Fruit fly (Drosophila melanogaster): ENCODE data around the gene mtSSB.
A peak's percentile ranks its signal among the peaks of the same experiment; 100 is the strongest.

The mtSSB gene

DNA sequence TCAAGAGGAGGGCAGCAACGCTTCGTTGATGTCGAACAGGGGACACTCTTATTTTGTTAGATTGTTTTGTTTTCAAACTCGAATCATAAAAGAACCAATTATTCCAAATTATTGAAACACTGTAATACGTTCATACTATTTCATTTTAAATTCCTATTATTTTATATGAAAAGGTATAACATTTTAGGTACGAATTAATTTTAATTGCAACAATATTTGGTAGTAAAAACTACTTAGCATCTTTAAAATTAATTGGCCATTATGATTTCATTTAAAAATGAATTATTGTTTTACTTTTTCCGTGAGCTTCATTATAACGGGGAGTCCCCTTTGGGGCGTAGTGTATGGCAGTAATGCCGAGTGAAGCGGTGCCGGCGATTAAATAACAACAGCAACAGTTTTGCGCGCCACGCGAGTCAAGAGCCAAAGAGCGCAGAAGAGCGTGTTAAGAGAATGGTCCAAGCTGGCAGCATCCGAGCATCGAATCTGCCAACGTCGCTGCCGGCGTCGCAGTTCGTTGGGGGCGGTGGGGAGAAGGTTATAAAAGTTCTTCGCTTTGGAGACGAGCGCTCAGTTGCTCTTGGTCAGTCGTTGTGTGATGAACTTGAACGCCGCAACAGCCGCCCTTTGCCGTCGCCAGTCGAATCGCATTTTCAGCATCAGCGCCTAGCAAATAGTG is 47.3 kb downstream of the mtSSB start (continued):
- TF ChIP-seq Myb (GFP tag; optimal IDR thresholded peaks at IDR 0.05) (no peak), CG9817 (tag; optimal IDR thresholded peaks at IDR 0.05) (peak; percentile 31), phol (tag; optimal IDR thresholded peaks at IDR 0.05) (peak; percentile 40), zfh2 (GFP tag; optimal IDR thresholded peaks at IDR 0.05) (no peak), CG12942 (GFP tag; optimal IDR thresholded peaks at IDR 0.05) (no peak), Ets97D (GFP tag; optimal IDR thresholded peaks at IDR 0.05) (no peak), CTCF (GFP tag; optimal IDR thresholded peaks at IDR 0.05) (no peak), CG18011 (GFP tag; optimal IDR thresholded peaks at IDR 0.05) (no peak), Stat92E (GFP tag; optimal IDR thresholded peaks at IDR 0.05) (no peak), Nf-YA (GFP tag; IDR thresholded peaks at IDR 0.05) (no peak), CG17802 (tag; optimal IDR thresholded peaks at IDR 0.05) (no peak), NK7.1 (GFP tag; optimal IDR thresholded peaks at IDR 0.05) (no peak), pzg (GFP tag; optimal IDR thresholded peaks at IDR 0.05) (no peak), CG18619 (GFP tag; optimal IDR thresholded peaks at IDR 0.05) (no peak), oc (tag; optimal IDR thresholded peaks at IDR 0.05) (peak; percentile 21), Sry-δ (GFP tag; optimal IDR thresholded peaks at IDR 0.05) (no peak), cato (GFP tag; optimal IDR thresholded peaks at IDR 0.05; ENCODE audit: borderline replicate concordance) (no peak), chinmo (GFP tag; IDR thresholded peaks at IDR 0.05; ENCODE audit: partially characterized antibody) (peak; percentile 91; the same call in 2 of the 4 replicates), da (GFP tag; optimal IDR thresholded peaks at IDR 0.05) (no peak), Meics (GFP tag; optimal IDR thresholded peaks at IDR 0.05) (peak; percentile 64), dpn (GFP tag; optimal IDR thresholded peaks at IDR 0.05) (peak in 1 of 2 experiments; percentile 27), D19B (GFP tag; optimal IDR thresholded peaks at IDR 0.05) (no peak), Mad (GFP tag; optimal IDR thresholded peaks at IDR 0.05) (no peak), CG2712 (tag; optimal IDR thresholded peaks at IDR 0.05) (no peak), row (GFP tag; IDR thresholded peaks at IDR 0.05) (peak; percentile 67), crol (GFP tag; IDR thresholded peaks at IDR 0.05) (peak; percentile 75), Spps (tag; optimal IDR thresholded peaks at IDR 0.05) (no peak), trem (tag; optimal IDR thresholded peaks at IDR 0.05) (no peak), ems (GFP tag; optimal IDR thresholded peaks at IDR 0.05) (no peak), twi (tag; optimal IDR thresholded peaks at IDR 0.05) (no peak), z (GFP tag; IDR thresholded peaks at IDR 0.05) (0 out of 3 replicates have a peak, but pooled peaks have one; percentile 44), HLH3B (GFP tag; IDR thresholded peaks at IDR 0.05) (peak; percentile 51; the same call in 1 of the 2 replicates), CG1024 (GFP tag; IDR thresholded peaks at IDR 0.05) (no peak), toy (GFP tag; IDR thresholded peaks at IDR 0.05) (no peak; the same call in 1 of the 2 replicates), Doc3 (GFP tag; IDR thresholded peaks at IDR 0.05; ENCODE audit: partially characterized antibody) (0 out of 3 replicates have a peak, but pooled peaks have one; percentile 23), CG11247 (GFP tag; IDR thresholded peaks at IDR 0.05) (no peak), CG12744 (GFP tag; optimal IDR thresholded peaks at IDR 0.05) (peak; percentile 17), ranshi (GFP tag; IDR thresholded peaks at IDR 0.05) (no peak), Ptx1 (GFP tag; IDR thresholded peaks at IDR 0.05) (peak; percentile 11; the same call in 1 of the 2 replicates), Opbp (GFP tag; IDR thresholded peaks at IDR 0.05; ENCODE audit: partially characterized antibody) (0 out of 3 replicates have a peak, but pooled peaks have one; percentile 38), seq (GFP tag; IDR thresholded peaks at IDR 0.05) (no peak), CG4854 (GFP tag; optimal IDR thresholded peaks at IDR 0.05) (no peak), tna (GFP tag; IDR thresholded peaks at IDR 0.05; ENCODE audit: partially characterized antibody) (peak; percentile 69), CG2116 (GFP tag; optimal IDR thresholded peaks at IDR 0.05) (no peak), CG10462 (GFP tag; optimal IDR thresholded peaks at IDR 0.05) (no peak), Six4 (GFP tag; optimal IDR thresholded peaks at IDR 0.05) (no peak), Blimp-1 (GFP tag; optimal IDR thresholded peaks at IDR 0.05) (no peak), CG2678 (tag; optimal IDR thresholded peaks at IDR 0.05) (peak; percentile 77), gcm (GFP tag; optimal IDR thresholded peaks at IDR 0.05) (peak; percentile 37), CG13287 (GFP tag; IDR thresholded peaks at IDR 0.05; ENCODE audit: partially characterized antibody) (peak; percentile 58)

All from whole organism, embryonic.